Worm (Caenorhabditis elegans) whole organism, late embryonic: Measurements from ENCODE around the gene tbc-13.

Experiments used
- F13H6.1 ChIP-seq: sonication (generic microtip); optimal IDR thresholded peaks from 2 replicates; lab custom pipeline; 2016; ENCODE audit warnings: missing genetic modification characterization, missing compliant biosample characterization
- ama-1 ChIP-seq: fragments of 150-350 bp; optimal IDR thresholded peaks from 2 replicates; lab custom pipeline; 2014
- ceh-34 ChIP-seq: sonication (generic microtip); optimal IDR thresholded peaks from 2 replicates; lab custom pipeline; 2016; ENCODE audit warnings: mild to moderate bottlenecking, missing genetic modification characterization, missing compliant biosample characterization
- dmd-4 ChIP-seq: sonication (generic microtip); optimal IDR thresholded peaks from 2 replicates; lab custom pipeline; 2016; ENCODE audit warnings: borderline replicate concordance, missing genetic modification characterization, missing compliant biosample characterization
- elt-2 ChIP-seq: sonication (generic microtip); optimal IDR thresholded peaks from 2 replicates; lab custom pipeline; 2016; ENCODE audit warnings: missing genetic modification reagents, missing genetic modification characterization, missing compliant biosample characterization
- fkh-6 ChIP-seq: sonication (generic microtip); optimal IDR thresholded peaks from 2 replicates; lab custom pipeline; 2016; ENCODE audit warnings: missing genetic modification characterization, missing compliant biosample characterization
- lim-6 ChIP-seq: sonication (generic microtip); optimal IDR thresholded peaks from 2 replicates; lab custom pipeline; 2016; ENCODE audit warnings: missing genetic modification characterization, missing compliant biosample characterization
- nhr-232 ChIP-seq: sonication (generic microtip); optimal IDR thresholded peaks from 2 replicates; lab custom pipeline; 2016; ENCODE audit warnings: missing genetic modification characterization, missing compliant biosample characterization
- pha-4 ChIP-seq: fragments of 150-350 bp; optimal IDR thresholded peaks from 2 replicates; lab custom pipeline; 2018; ENCODE audit warnings: missing biosample characterization, missing genetic modification reagents, missing genetic modification characterization
- pros-1 ChIP-seq: fragments of 150-350 bp; optimal IDR thresholded peaks from 2 replicates; lab custom pipeline; 2014; ENCODE audit warnings: missing biosample characterization, missing genetic modification reagents, missing genetic modification characterization
- ref-2 ChIP-seq: sonication (generic microtip); optimal IDR thresholded peaks from 2 replicates; lab custom pipeline; 2016; ENCODE audit warnings: missing genetic modification characterization, missing compliant biosample characterization
- syd-9 ChIP-seq: sonication (generic microtip); optimal IDR thresholded peaks from 2 replicates; lab custom pipeline; 2016; ENCODE audit warnings: mild to moderate bottlenecking, missing genetic modification characterization, moderate library complexity, missing compliant biosample characterization

ce11 chrX:12467660-12468111 lies 17.2 kb upstream of the tbc-13 start, which contains the start of gene myo-2:
- TF ChIP-seq pha-4 (tag; lab: Kevin White, UChicago) (no peak), lim-6 (no peak), fkh-6 (tag; lab: Kevin White, UChicago) (no peak), nhr-232 (tag; lab: Kevin White, UChicago) (no peak), syd-9 (tag; lab: Kevin White, UChicago) (no peak), ceh-34 (tag; lab: Kevin White, UChicago) (no peak), F13H6.1 (tag; lab: Kevin White, UChicago) (no peak), dmd-4 (tag; lab: Kevin White, UChicago) (no peak), ama-1 (no peak), ref-2 (tag; lab: Kevin White, UChicago) (no peak), pros-1 (no peak), elt-2 (tag; lab: Kevin White, UChicago) (no peak)
